Worm (Caenorhabditis elegans): Measurements from ENCODE around the gene srh-301.
A peak's percentile ranks its signal among the peaks of the same experiment; 100 is the strongest.

The srh-301 gene

DNA sequence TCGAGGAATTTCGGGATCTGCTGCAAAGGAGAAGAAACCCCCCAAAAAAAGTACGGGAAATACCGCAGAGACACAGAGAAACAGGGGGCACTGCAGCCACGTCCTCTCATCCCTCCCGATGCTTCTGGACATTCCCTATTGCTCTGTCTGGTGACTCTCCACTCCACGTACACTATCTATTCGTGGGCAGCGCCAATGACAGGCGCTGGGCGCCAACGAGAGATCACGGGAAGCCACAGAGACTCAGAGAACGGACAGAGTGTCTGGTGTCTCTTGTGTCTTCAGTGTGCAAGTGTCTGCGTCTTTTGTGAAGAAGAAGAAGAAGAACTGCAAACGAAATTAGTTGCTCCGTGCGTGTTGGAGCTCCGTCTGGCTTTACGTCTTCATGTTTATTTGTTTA lies 33.2 kb downstream of the srh-301 start:
- peak; percentile 88 for TF ChIP-seq C34F6.9 (tag; optimal IDR thresholded peaks at IDR 0.05)
- no peak for TF ChIP-seq lin-39 (tag; optimal IDR thresholded peaks at IDR 0.05)
- TF ChIP-seq ztf-11 (tag; optimal IDR thresholded peaks at IDR 0.05), result peak; percentile 2
- TF ChIP-seq skn-1 (tag; optimal IDR thresholded peaks at IDR 0.05), result no peak
- no peak for TF ChIP-seq aly-2 (tag; optimal IDR thresholded peaks at IDR 0.05)
- TF ChIP-seq mbf-1 (tag; optimal IDR thresholded peaks at IDR 0.05), result no peak
- TF ChIP-seq nhr-21 (tag; optimal IDR thresholded peaks at IDR 0.05), result peak; percentile 67
- no peak for TF ChIP-seq unc-39 (tag; optimal IDR thresholded peaks at IDR 0.05)
- no peak for TF ChIP-seq nhr-10 (tag; optimal IDR thresholded peaks at IDR 0.05)
- peak; percentile 72 to 91 for TF ChIP-seq lsy-2 (tag; optimal IDR thresholded peaks at IDR 0.05)
- peak; percentile 78 for TF ChIP-seq lin-13 (GFP tag; optimal IDR thresholded peaks at IDR 0.05)
- peak; percentile 96 for TF ChIP-seq crh-2 (tag; optimal IDR thresholded peaks at IDR 0.05)
- peak; percentile 69 for TF ChIP-seq fos-1 (tag; optimal IDR thresholded peaks at IDR 0.05)
- TF ChIP-seq sma-3 (GFP tag; optimal IDR thresholded peaks at IDR 0.05), result peak; percentile 72
- peak; percentile 80 for TF ChIP-seq egl-27 (tag; optimal IDR thresholded peaks at IDR 0.05)
- peak; percentile 13 for TF ChIP-seq mab-5 (tag; optimal IDR thresholded peaks at IDR 0.05)
- TF ChIP-seq ceh-16 (tag; optimal IDR thresholded peaks at IDR 0.05), result peak; percentile 23
- TF ChIP-seq ztf-4 (tag; optimal IDR thresholded peaks at IDR 0.05), result no peak
- no peak for TF ChIP-seq R02D3.7 (tag; optimal IDR thresholded peaks at IDR 0.05)
- TF ChIP-seq unc-62 (GFP tag; optimal IDR thresholded peaks at IDR 0.05), result no peak
- no peak for TF ChIP-seq ceh-82 (tag; optimal IDR thresholded peaks at IDR 0.05)
- TF ChIP-seq dmd-4 (tag; optimal IDR thresholded peaks at IDR 0.05), result no peak
- peak; percentile 55 for TF ChIP-seq sem-4 (tag; optimal IDR thresholded peaks at IDR 0.05)
- no peak for TF ChIP-seq elt-1 (tag; optimal IDR thresholded peaks at IDR 0.05)
- peak; percentile 76 for TF ChIP-seq snpc-4 (tag; optimal IDR thresholded peaks at IDR 0.05)
- TF ChIP-seq peb-1 (tag; optimal IDR thresholded peaks at IDR 0.05), result no peak
- peak; percentile 94 for TF ChIP-seq F13H6.1 (tag; optimal IDR thresholded peaks at IDR 0.05)
- TF ChIP-seq nhr-11 (tag; optimal IDR thresholded peaks at IDR 0.05), result no peak
- TF ChIP-seq mdl-1 (tag; optimal IDR thresholded peaks at IDR 0.05), result peak; percentile 34 to 74
- peak; percentile 87 for TF ChIP-seq unc-55 (GFP tag; optimal IDR thresholded peaks at IDR 0.05)
- peak; percentile 91 for TF ChIP-seq lin-11 (tag; optimal IDR thresholded peaks at IDR 0.05)
- TF ChIP-seq zag-1 (tag; optimal IDR thresholded peaks at IDR 0.05), result peak; percentile 74
- TF ChIP-seq nhr-129 (tag; optimal IDR thresholded peaks at IDR 0.05), result peak; percentile 91
- TF ChIP-seq blmp-1 (tag; optimal IDR thresholded peaks at IDR 0.05; ENCODE audit: insufficient read depth), result peak; percentile 29
- TF ChIP-seq nhr-77 (tag; optimal IDR thresholded peaks at IDR 0.05), result no peak
- TF ChIP-seq nhr-25 (tag; optimal IDR thresholded peaks at IDR 0.05), result peak; percentile 33
- TF ChIP-seq nhr-237 (tag; optimal IDR thresholded peaks at IDR 0.05), result peak; percentile 32
- TF ChIP-seq Y55F3AM.14 (GFP tag; optimal IDR thresholded peaks at IDR 0.05), result no peak
- no peak for TF ChIP-seq alr-1 (tag; optimal IDR thresholded peaks at IDR 0.05)
- TF ChIP-seq nhr-23 (tag; optimal IDR thresholded peaks at IDR 0.05), result no peak
- TF ChIP-seq ama-1 (optimal IDR thresholded peaks at IDR 0.05), result no peak
- TF ChIP-seq nhr-6 (tag; optimal IDR thresholded peaks at IDR 0.05), result peak; percentile 55
- no peak for TF ChIP-seq ZK546.5 (tag; optimal IDR thresholded peaks at IDR 0.05)
- no peak for TF ChIP-seq elt-3 (tag; optimal IDR thresholded peaks at IDR 0.05)
- peak; percentile 80 for TF ChIP-seq sma-9 (GFP tag; optimal IDR thresholded peaks at IDR 0.05)
- no peak for TF ChIP-seq sma-9 (tag; optimal IDR thresholded peaks at IDR 0.05)
- no peak for TF ChIP-seq nhr-12 (tag; optimal IDR thresholded peaks at IDR 0.05)
- peak; percentile 52 for TF ChIP-seq gmeb-1 (tag; optimal IDR thresholded peaks at IDR 0.05)
- no peak for TF ChIP-seq ztf-1 (GFP tag; conservative IDR thresholded peaks at IDR 0.05)

Data from whole organism, L2 larva.